Worm (Caenorhabditis elegans) whole organism, L1 larva: Measurements from ENCODE around the gene nhr-16.

Experiments used
- C04F5.9 ChIP-seq: sonication (generic microtip); optimal IDR thresholded peaks from 2 replicates; lab custom pipeline; 2016; ENCODE audit warnings: missing genetic modification characterization, missing compliant biosample characterization
- C34B4.2 ChIP-seq: sonication (generic microtip); optimal IDR thresholded peaks from 2 replicates; lab custom pipeline; 2017; ENCODE audit warnings: mild to moderate bottlenecking, missing genetic modification characterization, missing compliant biosample characterization
- F16B12.6 ChIP-seq: fragments of 150-350 bp; optimal IDR thresholded peaks from 2 replicates; lab custom pipeline; 2014; ENCODE audit warnings: missing biosample characterization, missing genetic modification characterization
- Y116A8C.19 ChIP-seq: sonication (generic microtip); optimal IDR thresholded peaks from 2 replicates; lab custom pipeline; 2016; ENCODE audit warnings: missing compliant biosample characterization, missing genetic modification characterization, borderline replicate concordance
- aha-1 ChIP-seq: fragments of 150-350 bp; optimal IDR thresholded peaks from 2 replicates; lab custom pipeline; 2014; ENCODE audit warnings: missing biosample characterization, missing genetic modification characterization
- alr-1 ChIP-seq: fragments of 200-800 bp; sonication (Bioruptor generic); optimal IDR thresholded peaks from 2 replicates; lab custom pipeline; 2018; ENCODE audit warnings: borderline replicate concordance, mild to moderate bottlenecking, missing genetic modification characterization, missing compliant biosample characterization
- aly-2 ChIP-seq: fragments of 150-350 bp; optimal IDR thresholded peaks from 2 replicates; lab custom pipeline; 2014; ENCODE audit warnings: missing biosample characterization, missing genetic modification characterization
- ama-1 ChIP-seq: fragments of 150-350 bp; optimal IDR thresholded peaks from 2 replicates; lab custom pipeline; 2014
- blmp-1 ChIP-seq: fragments of 150-350 bp; optimal IDR thresholded peaks from 2 replicates; lab custom pipeline; 2014; ENCODE audit warnings: missing biosample characterization, missing genetic modification characterization
- ceh-63 ChIP-seq: fragments of 200-800 bp; sonication (Bioruptor generic); optimal IDR thresholded peaks from 2 replicates; lab custom pipeline; 2018; ENCODE audit warnings: mild to moderate bottlenecking, missing genetic modification characterization, missing compliant biosample characterization
- ceh-82 ChIP-seq, 3 experiments: fragments of 150-350 bp in 1 of 3; sonication (generic microtip) in 2 of 3; optimal IDR thresholded peaks; 2 replicates each; lab custom pipeline; 2014 to 2017; ENCODE audit warnings: missing biosample characterization in 3 of 3, missing genetic modification characterization in 3 of 3
- ceh-88 ChIP-seq: fragments of 200-800 bp; sonication (Bioruptor generic); IDR thresholded peaks from 2 replicates; pipeline ENCODE4 v1.3.6; 2022; ENCODE audit warnings: missing genetic modification characterization, missing compliant biosample characterization
- ceh-90 ChIP-seq: sonication (generic microtip); optimal IDR thresholded peaks from 2 replicates; lab custom pipeline; 2016; ENCODE audit warnings: missing genetic modification characterization, missing compliant biosample characterization
- ces-1 ChIP-seq: fragments of 150-350 bp; optimal IDR thresholded peaks from 2 replicates; lab custom pipeline; 2014; ENCODE audit warnings: missing biosample characterization, missing genetic modification reagents, missing genetic modification characterization
- efl-3 ChIP-seq: fragments of 200-800 bp; sonication (Bioruptor generic); optimal IDR thresholded peaks from 2 replicates; lab custom pipeline; 2018; ENCODE audit warnings: mild to moderate bottlenecking, missing genetic modification characterization, missing compliant biosample characterization
- egl-13 ChIP-seq: sonication (generic microtip); optimal IDR thresholded peaks from 2 replicates; lab custom pipeline; 2016; ENCODE audit warnings: missing genotype, missing genetic modification reagents, missing genetic modification characterization, missing compliant biosample characterization
- elt-3 ChIP-seq, 6 experiments: fragments of 150-350 bp in 1 of 6; sonication (generic microtip); optimal IDR thresholded peaks; 2 replicates each; lab custom pipeline; 2017 to 2018; ENCODE audit warnings: missing biosample characterization in 6 of 6, missing genetic modification characterization in 6 of 6, inconsistent platforms in 1 of 6
- fkh-8 ChIP-seq: sonication (generic microtip); optimal IDR thresholded peaks from 2 replicates; lab custom pipeline; 2016; ENCODE audit warnings: mild to moderate bottlenecking, missing genetic modification characterization, missing compliant biosample characterization
- hlh-17 ChIP-seq: fragments of 200-800 bp; sonication (Bioruptor generic); optimal IDR thresholded peaks from 2 replicates; lab custom pipeline; 2018; ENCODE audit warnings: missing genetic modification characterization, mild to moderate bottlenecking, missing compliant biosample characterization, moderate library complexity, borderline replicate concordance
- hlh-4 ChIP-seq: sonication (generic microtip); optimal IDR thresholded peaks from 2 replicates; lab custom pipeline; 2016; ENCODE audit warnings: mild to moderate bottlenecking, missing genetic modification characterization, missing compliant biosample characterization
- hpl-2 ChIP-seq: fragments of 150-350 bp; optimal IDR thresholded peaks from 2 replicates; lab custom pipeline; 2014; ENCODE audit warnings: missing biosample characterization, missing genetic modification reagents, missing genetic modification characterization
- irx-1 ChIP-seq: sonication (generic microtip); optimal IDR thresholded peaks from 2 replicates; lab custom pipeline; 2016; ENCODE audit warnings: missing genetic modification characterization, missing compliant biosample characterization
- isw-1 ChIP-seq: fragments of 200-800 bp; sonication (Bioruptor generic); IDR thresholded peaks from 2 replicates; pipeline ENCODE4 v1.3.6; 2022; ENCODE audit warnings: missing genetic modification characterization, missing compliant biosample characterization
- jun-1 ChIP-seq: fragments of 150-350 bp; optimal IDR thresholded peaks from 2 replicates; lab custom pipeline; 2014; ENCODE audit warnings: missing biosample characterization, missing genetic modification reagents, missing genetic modification characterization
- lin-13 ChIP-seq: fragments of 150-350 bp; optimal IDR thresholded peaks from 2 replicates; lab custom pipeline; 2014; ENCODE audit warnings: missing biosample characterization, missing genetic modification reagents, missing genetic modification characterization
- lin-14 ChIP-seq: fragments of 200-800 bp; sonication (Bioruptor generic); optimal IDR thresholded peaks from 2 replicates; lab custom pipeline; 2018; ENCODE audit warnings: mild to moderate bottlenecking, missing genetic modification characterization, moderate library complexity, missing compliant biosample characterization
- lin-35 ChIP-seq, 2 experiments: fragments of 150-350 bp; optimal IDR thresholded peaks; 2 replicates each; lab custom pipeline; 2014; ENCODE audit warnings: missing biosample characterization in 2 of 2, missing genetic modification characterization in 2 of 2, missing genetic modification reagents in 2 of 2
- lin-39 ChIP-seq: fragments of 150-350 bp; optimal IDR thresholded peaks from 2 replicates; lab custom pipeline; 2014; ENCODE audit warnings: missing biosample characterization, missing genetic modification reagents, missing genetic modification characterization
- lsy-2 ChIP-seq, 2 experiments: fragments of 150-350 bp; optimal IDR thresholded peaks; 2 replicates each; lab custom pipeline; 2014; ENCODE audit warnings: missing biosample characterization in 2 of 2, missing genetic modification characterization in 2 of 2
- mdl-1 ChIP-seq, 2 experiments: fragments of 150-350 bp; optimal IDR thresholded peaks; 2 replicates each; lab custom pipeline; 2014 to 2017; ENCODE audit warnings: missing biosample characterization in 2 of 2, missing genetic modification characterization in 2 of 2, inconsistent platforms in 1 of 2
- mep-1 ChIP-seq: fragments of 150-350 bp; optimal IDR thresholded peaks from 2 replicates; lab custom pipeline; 2014; ENCODE audit warnings: missing biosample characterization, missing genetic modification characterization
- nhr-11 ChIP-seq: fragments of 150-350 bp; optimal IDR thresholded peaks from 2 replicates; lab custom pipeline; 2014; ENCODE audit warnings: missing biosample characterization, missing genetic modification characterization
- nhr-12 ChIP-seq: sonication (generic microtip); optimal IDR thresholded peaks from 2 replicates; lab custom pipeline; 2017; ENCODE audit warnings: missing biosample characterization, missing genetic modification characterization
- nhr-19 ChIP-seq: fragments of 200-800 bp; sonication (Bioruptor generic); conservative IDR thresholded peaks from 2 replicates; pipeline ENCODE4 v1.3.6; 2022; ENCODE audit warnings: missing genetic modification characterization, missing compliant biosample characterization
- nhr-20 ChIP-seq: sonication (generic microtip); optimal IDR thresholded peaks from 2 replicates; lab custom pipeline; 2016; ENCODE audit warnings: mild to moderate bottlenecking, missing genetic modification characterization, missing compliant biosample characterization
- nhr-237 ChIP-seq: fragments of 150-350 bp; optimal IDR thresholded peaks from 2 replicates; lab custom pipeline; 2014; ENCODE audit warnings: missing biosample characterization, missing genetic modification characterization
- nhr-28 ChIP-seq: fragments of 150-350 bp; optimal IDR thresholded peaks from 2 replicates; lab custom pipeline; 2014; ENCODE audit warnings: missing biosample characterization, missing genetic modification characterization
- nhr-71 ChIP-seq: sonication (generic microtip); optimal IDR thresholded peaks from 2 replicates; lab custom pipeline; 2016; ENCODE audit warnings: mild to moderate bottlenecking, missing genetic modification characterization, moderate library complexity, missing compliant biosample characterization
- nhr-77 ChIP-seq: fragments of 150-350 bp; optimal IDR thresholded peaks from 2 replicates; lab custom pipeline; 2014; ENCODE audit warnings: missing biosample characterization, missing genetic modification characterization
- nhr-85 ChIP-seq: sonication (generic microtip); peaks from one replicate; lab custom pipeline; 2016; ENCODE audit warnings: missing genetic modification characterization, inconsistent platforms, missing compliant biosample characterization
- pax-3 ChIP-seq: fragments of 200-800 bp; sonication (Bioruptor generic); optimal IDR thresholded peaks from 2 replicates; lab custom pipeline; 2018; ENCODE audit warnings: mild to moderate bottlenecking, missing genetic modification characterization, moderate library complexity, missing compliant biosample characterization
- snu-23 ChIP-seq: sonication (generic microtip); optimal IDR thresholded peaks from 2 replicates; lab custom pipeline; 2016; ENCODE audit warnings: missing genetic modification characterization, missing compliant biosample characterization
- sup-37 ChIP-seq: fragments of 200-800 bp; sonication (Bioruptor generic); optimal IDR thresholded peaks from 2 replicates; lab custom pipeline; 2018; ENCODE audit warnings: mild to moderate bottlenecking, missing genetic modification characterization, missing compliant biosample characterization
- swsn-7 ChIP-seq: sonication (generic microtip); optimal IDR thresholded peaks from 2 replicates; lab custom pipeline; 2016; ENCODE audit warnings: missing genetic modification characterization, missing compliant biosample characterization
- tbx-2 ChIP-seq: sonication (generic microtip); optimal IDR thresholded peaks from 2 replicates; lab custom pipeline; 2016; ENCODE audit warnings: missing genetic modification characterization, missing compliant biosample characterization
- unc-62 ChIP-seq: fragments of 150-350 bp; optimal IDR thresholded peaks from 2 replicates; lab custom pipeline; 2014; ENCODE audit warnings: missing biosample characterization, missing genetic modification reagents, missing genetic modification characterization
- unc-86 ChIP-seq: sonication (generic microtip); optimal IDR thresholded peaks from 2 replicates; lab custom pipeline; 2016; ENCODE audit warnings: missing genetic modification characterization, missing compliant biosample characterization
- xbp-1 ChIP-seq: sonication (generic microtip); optimal IDR thresholded peaks from 2 replicates; lab custom pipeline; 2016; ENCODE audit warnings: missing genetic modification characterization, missing compliant biosample characterization
- zip-4 ChIP-seq: fragments of 200-800 bp; sonication (Bioruptor generic); optimal IDR thresholded peaks from 2 replicates; lab custom pipeline; 2018; ENCODE audit warnings: mild to moderate bottlenecking, missing genetic modification characterization, moderate library complexity, missing compliant biosample characterization

Gene nhr-16

ce11 chrII:4438601-4439000 lies at the start of gene nhr-16:
Gene nhr-16 (plus strand): TSS chrII:4438805.
- TF ChIP-seq nhr-11 (tag; lab: Kevin White, UChicago) = no peak
- no peak for TF ChIP-seq ceh-82 (tag; optimal IDR thresholded peaks at IDR 0.05; lab: Kevin White, UChicago)
- TF ChIP-seq pax-3 (tag; lab: Kevin White, UChicago) = no peak
- TF ChIP-seq snu-23 (GFP tag; lab: Kevin White, UChicago) = no peak

- TF ChIP-seq alr-1 (tag; lab: Kevin White, UChicago) (no peak), F16B12.6 (tag; lab: Kevin White, UChicago) (no peak), aha-1 (tag; lab: Kevin White, UChicago) (no peak), irx-1 (tag; lab: Kevin White, UChicago) (no peak), swsn-7 (tag; lab: Kevin White, UChicago) (no peak), isw-1 (GFP tag; lab: Robert Waterston, UW) (no peak), blmp-1 (tag; lab: Kevin White, UChicago) (peak; percentile 74), zip-4 (GFP tag; lab: Kevin White, UChicago) (no peak), unc-62 (GFP tag; lab: Kevin White, UChicago) (no peak), hlh-17 (GFP tag; lab: Kevin White, UChicago) (no peak), C04F5.9 (tag; lab: Kevin White, UChicago) (no peak), nhr-11 (tag; lab: Kevin White, UChicago) (no peak), unc-86 (no peak), nhr-12 (no peak), lin-35 (GFP tag; optimal IDR thresholded peaks at IDR 0.05; lab: Kevin White, UChicago) (peak in 1 of 2 experiments; percentile 5), hlh-4 (tag; lab: Kevin White, UChicago) (no peak), egl-13 (tag; lab: Kevin White, UChicago) (no peak), mep-1 (tag; lab: Kevin White, UChicago) (no peak), C34B4.2 (tag; lab: Kevin White, UChicago) (no peak), lin-13 (GFP tag; lab: Kevin White, UChicago) (no peak), nhr-28 (tag; lab: Kevin White, UChicago) (no peak), nhr-20 (tag; lab: Kevin White, UChicago) (peak; percentile 26), nhr-85 (tag; lab: Kevin White, UChicago) (peak; percentile 86), ces-1 (no peak), tbx-2 (tag; lab: Kevin White, UChicago) (no peak), efl-3 (GFP tag; lab: Kevin White, UChicago) (no peak), nhr-71 (tag; lab: Kevin White, UChicago) (peak; percentile 39), xbp-1 (tag; lab: Kevin White, UChicago) (no peak), ceh-63 (GFP tag; lab: Kevin White, UChicago) (no peak), nhr-237 (tag; lab: Kevin White, UChicago) (no peak), ceh-88 (no peak), mdl-1 (tag; optimal IDR thresholded peaks at IDR 0.05; lab: Kevin White, UChicago) (no peak), jun-1 (no peak), nhr-77 (tag; lab: Kevin White, UChicago) (no peak), lsy-2 (tag; optimal IDR thresholded peaks at IDR 0.05; lab: Kevin White, UChicago) (no peak), lin-14 (peak; percentile 52), lin-39 (tag; lab: Kevin White, UChicago) (no peak), ceh-90 (tag; lab: Kevin White, UChicago) (no peak), elt-3 (tag; optimal IDR thresholded peaks at IDR 0.05; lab: Kevin White, UChicago) (peak in 5 of 6 experiments; percentile 5 to 90 (median 76)), nhr-19 (GFP tag; lab: Robert Waterston, UW) (no peak), hpl-2 (GFP tag; lab: Kevin White, UChicago) (no peak), fkh-8 (tag; lab: Kevin White, UChicago) (no peak), sup-37 (GFP tag; lab: Kevin White, UChicago) (no peak), ama-1 (no peak), snu-23 (GFP tag; lab: Kevin White, UChicago) (peak; percentile 39), Y116A8C.19 (no peak), aly-2 (tag; lab: Kevin White, UChicago) (no peak)
Measured at ce11 chrII:4391072-4391471, 47.5 kb upstream of the nhr-16 start.
